Worm (Caenorhabditis elegans) whole organism, young adult: ENCODE data around the gene F38H4.4.

ENCODE experiments used
- B0019.2 ChIP-seq: fragments of 200-800 bp; sonication (Bioruptor generic); conservative IDR thresholded peaks from 2 replicates; pipeline ENCODE4 v1.3.6; 2022; ENCODE audit warnings: missing genetic modification reagents, missing genetic modification characterization, missing compliant biosample characterization
- B0261.1 ChIP-seq: sonication (generic microtip); optimal IDR thresholded peaks from 2 replicates; lab custom pipeline; 2016; ENCODE audit warnings: mild to moderate bottlenecking, missing genetic modification characterization, moderate library complexity, missing compliant biosample characterization
- C06A6.2 ChIP-seq: fragments of 200-800 bp; sonication (Bioruptor generic); conservative IDR thresholded peaks from 2 replicates; pipeline ENCODE4 v1.3.6; 2022; ENCODE audit warnings: missing genetic modification characterization, missing compliant biosample characterization
- F22D6.2 ChIP-seq: sonication (generic microtip); optimal IDR thresholded peaks from 2 replicates; lab custom pipeline; 2016; ENCODE audit warnings: mild to moderate bottlenecking, missing genetic modification characterization, missing compliant biosample characterization
- F57C9.4 ChIP-seq: sonication (generic microtip); optimal IDR thresholded peaks from 2 replicates; lab custom pipeline; 2017; ENCODE audit warnings: mild to moderate bottlenecking, missing genetic modification characterization, missing compliant biosample characterization
- K11D2.4 ChIP-seq: fragments of 200-800 bp; sonication (Bioruptor generic); IDR thresholded peaks from 2 replicates; pipeline ENCODE4 v1.3.6; 2022; ENCODE audit warnings: missing genetic modification reagents, missing genetic modification characterization, missing compliant biosample characterization
- T07F8.4 ChIP-seq: sonication (generic microtip); optimal IDR thresholded peaks from 2 replicates; lab custom pipeline; 2016; ENCODE audit warnings: mild to moderate bottlenecking, missing genetic modification characterization, moderate library complexity, missing compliant biosample characterization
- T26A5.8 ChIP-seq: sonication (generic microtip); optimal IDR thresholded peaks from 2 replicates; lab custom pipeline; 2016; ENCODE audit warnings: missing genetic modification characterization, missing compliant biosample characterization
- Y79H2A.3 ChIP-seq: fragments of 200-800 bp; sonication (Bioruptor generic); conservative IDR thresholded peaks from 2 replicates; pipeline ENCODE4 v1.3.6; 2022; ENCODE audit warnings: missing genetic modification reagents, missing genetic modification characterization, missing compliant biosample characterization
- akir-1 ChIP-seq: fragments of 200-800 bp; sonication (Bioruptor generic); optimal IDR thresholded peaks from 2 replicates; lab custom pipeline; 2018; ENCODE audit warnings: mild to moderate bottlenecking, missing genetic modification characterization, moderate library complexity, missing compliant biosample characterization
- aptf-2 ChIP-seq: fragments of 200-800 bp; sonication (Bioruptor generic); conservative IDR thresholded peaks from 2 replicates; pipeline ENCODE4 v1.3.6; 2022; ENCODE audit warnings: missing genetic modification reagents, missing genetic modification characterization, missing compliant biosample characterization
- attf-5 ChIP-seq: fragments of 200-800 bp; sonication (Bioruptor generic); optimal IDR thresholded peaks from 2 replicates; lab custom pipeline; 2018; ENCODE audit warnings: mild to moderate bottlenecking, missing genetic modification characterization, missing compliant biosample characterization
- ceh-100 ChIP-seq: fragments of 200-800 bp; sonication (Bioruptor generic); IDR thresholded peaks from 2 replicates; pipeline ENCODE4 v1.3.6; 2022; ENCODE audit warnings: missing genetic modification reagents, missing genetic modification characterization, missing compliant biosample characterization
- ceh-27 ChIP-seq: fragments of 200-800 bp; sonication (Bioruptor generic); optimal IDR thresholded peaks from 2 replicates; lab custom pipeline; 2018; ENCODE audit warnings: mild to moderate bottlenecking, missing genetic modification characterization, moderate library complexity, missing compliant biosample characterization
- ceh-58 ChIP-seq: fragments of 200-800 bp; sonication (Bioruptor generic); IDR thresholded peaks from 2 replicates; pipeline ENCODE4 v1.3.6; 2022; ENCODE audit warnings: missing genetic modification characterization, missing compliant biosample characterization
- die-1 ChIP-seq: sonication (generic microtip); optimal IDR thresholded peaks from 2 replicates; lab custom pipeline; 2016; ENCODE audit warnings: missing genotype, mild to moderate bottlenecking, missing genetic modification characterization, missing compliant biosample characterization
- efl-1 ChIP-seq: fragments of 150-350 bp; optimal IDR thresholded peaks from 2 replicates; lab custom pipeline; 2014; ENCODE audit warnings: missing biosample characterization, missing genetic modification reagents, missing genetic modification characterization
- ekl-4 ChIP-seq: fragments of 200-800 bp; sonication (Bioruptor generic); IDR thresholded peaks from 2 replicates; pipeline ENCODE4 v1.3.6; 2022; ENCODE audit warnings: missing genetic modification reagents, missing genetic modification characterization, missing compliant biosample characterization
- fkh-3 ChIP-seq: sonication (generic microtip); optimal IDR thresholded peaks from 2 replicates; lab custom pipeline; 2016; ENCODE audit warnings: mild to moderate bottlenecking, missing genetic modification characterization, missing compliant biosample characterization
- hlh-26 ChIP-seq: fragments of 200-800 bp; sonication (Bioruptor generic); conservative IDR thresholded peaks from 2 replicates; pipeline ENCODE4 v1.3.6; 2022; ENCODE audit warnings: missing genetic modification reagents, missing genetic modification characterization, missing compliant biosample characterization
- hmg-1.2 ChIP-seq: fragments of 200-800 bp; sonication (Bioruptor generic); IDR thresholded peaks from 2 replicates; pipeline ENCODE4 v1.3.6; 2022; ENCODE audit warnings: missing genetic modification reagents, missing genetic modification characterization, missing compliant biosample characterization
- hmg-20 ChIP-seq: fragments of 200-800 bp; sonication (Bioruptor generic); IDR thresholded peaks from 2 replicates; pipeline ENCODE4 v1.3.6; 2022; ENCODE audit warnings: missing genetic modification reagents, missing genetic modification characterization, missing compliant biosample characterization
- hrde-1 ChIP-seq: sonication (generic microtip); optimal IDR thresholded peaks from 2 replicates; lab custom pipeline; 2016; ENCODE audit warnings: missing genetic modification characterization, mild to moderate bottlenecking, missing compliant biosample characterization, moderate library complexity, missing genotype, missing genetic modification reagents, borderline replicate concordance
- lag-1 ChIP-seq: fragments of 200-800 bp; sonication (Bioruptor generic); IDR thresholded peaks from 2 replicates; pipeline ENCODE4 v1.3.6; 2022; ENCODE audit warnings: missing genetic modification reagents, missing genetic modification characterization, missing compliant biosample characterization
- lin-26 ChIP-seq: fragments of 200-800 bp; sonication (Bioruptor generic); IDR thresholded peaks from 2 replicates; pipeline ENCODE4 v1.3.6; 2022; ENCODE audit warnings: missing genetic modification reagents, missing genetic modification characterization, missing compliant biosample characterization
- lin-54 ChIP-seq: fragments of 200-800 bp; sonication (Bioruptor generic); optimal IDR thresholded peaks from 2 replicates; lab custom pipeline; 2018; ENCODE audit warnings: mild to moderate bottlenecking, missing genetic modification characterization, missing compliant biosample characterization
- lsy-27 ChIP-seq: sonication (generic microtip); optimal IDR thresholded peaks from 2 replicates; lab custom pipeline; 2017; ENCODE audit warnings: missing genetic modification characterization, mild to moderate bottlenecking, missing compliant biosample characterization, antibody characterized with exemption, missing genotype, borderline replicate concordance; ENCODE audit not compliant: insufficient read depth
- madf-8 ChIP-seq: fragments of 200-800 bp; sonication (Bioruptor generic); conservative IDR thresholded peaks from 2 replicates; pipeline ENCODE4 v1.3.6; 2022; ENCODE audit warnings: missing genetic modification reagents, missing genetic modification characterization, missing compliant biosample characterization
- mel-28 ChIP-seq: sonication (generic microtip); optimal IDR thresholded peaks from 2 replicates; lab custom pipeline; 2016; ENCODE audit warnings: borderline replicate concordance, mild to moderate bottlenecking, missing genetic modification characterization, missing compliant biosample characterization
- mes-4 ChIP-seq: sonication (generic microtip); optimal IDR thresholded peaks from 2 replicates; lab custom pipeline; 2016; ENCODE audit warnings: missing genotype, missing genetic modification characterization, missing compliant biosample characterization
- nfyb-1 ChIP-seq: fragments of 200-800 bp; sonication (Bioruptor generic); IDR thresholded peaks from 2 replicates; pipeline ENCODE4 v1.3.6; 2022; ENCODE audit warnings: missing genetic modification reagents, missing genetic modification characterization, missing compliant biosample characterization
- nhr-80 ChIP-seq: sonication (generic microtip); optimal IDR thresholded peaks from 2 replicates; lab custom pipeline; 2016; ENCODE audit warnings: missing genetic modification characterization, missing compliant biosample characterization
- nhr-90 ChIP-seq: sonication (generic microtip); optimal IDR thresholded peaks from 2 replicates; lab custom pipeline; 2016; ENCODE audit warnings: missing genotype, mild to moderate bottlenecking, missing genetic modification characterization, missing compliant biosample characterization
- pbrm-1 ChIP-seq: fragments of 200-800 bp; sonication (Bioruptor generic); IDR thresholded peaks from 2 replicates; pipeline ENCODE4 v1.3.6; 2022; ENCODE audit warnings: missing genetic modification reagents, missing genetic modification characterization, missing compliant biosample characterization
- rcor-1 ChIP-seq: fragments of 200-800 bp; sonication (Bioruptor generic); IDR thresholded peaks from 2 replicates; pipeline ENCODE4 v1.3.6; 2022; ENCODE audit warnings: missing genetic modification reagents, missing genetic modification characterization, missing compliant biosample characterization
- rec-8 ChIP-seq, 2 experiments: sonication (generic microtip); optimal IDR thresholded peaks; 2 replicates each; lab custom pipeline; 2016; ENCODE audit warnings: mild to moderate bottlenecking in 2 of 2, missing genetic modification characterization in 2 of 2, missing genetic modification reagents in 2 of 2, missing genotype in 2 of 2, missing biosample characterization in 1 of 2, missing compliant biosample characterization in 1 of 2, moderate library complexity in 1 of 2
- repo-1 ChIP-seq: sonication (generic microtip); optimal IDR thresholded peaks from 2 replicates; lab custom pipeline; 2017; ENCODE audit warnings: mild to moderate bottlenecking, missing genetic modification characterization, missing compliant biosample characterization
- snpc-1.1 ChIP-seq: sonication (generic microtip); optimal IDR thresholded peaks from 2 replicates; lab custom pipeline; 2017; ENCODE audit warnings: missing genetic modification characterization, mild to moderate bottlenecking, missing compliant biosample characterization, antibody characterized with exemption, moderate library complexity, missing genotype, missing genetic modification reagents; ENCODE audit not compliant: insufficient read depth
- snpc-1.3 ChIP-seq: sonication (generic microtip); optimal IDR thresholded peaks from 2 replicates; lab custom pipeline; 2017; ENCODE audit warnings: missing genetic modification characterization, mild to moderate bottlenecking, missing compliant biosample characterization, antibody characterized with exemption, moderate library complexity, missing genotype, missing genetic modification reagents; ENCODE audit not compliant: insufficient read depth
- snpc-3.4 ChIP-seq: sonication (generic microtip); optimal IDR thresholded peaks from 2 replicates; lab custom pipeline; 2017; ENCODE audit warnings: missing genetic modification characterization, mild to moderate bottlenecking, missing compliant biosample characterization, antibody characterized with exemption, moderate library complexity, missing genotype, missing genetic modification reagents
- snpc-4 ChIP-seq, 5 experiments: fragments of 150-350 bp in 1 of 5; sonication (generic microtip) in 4 of 5; optimal IDR thresholded peaks; 2 replicates each; lab custom pipeline; 2014 to 2018; ENCODE audit warnings: missing genetic modification characterization in 5 of 5, missing biosample characterization in 3 of 5, antibody characterized with exemption in 2 of 5, mild to moderate bottlenecking in 2 of 5, missing compliant biosample characterization in 2 of 5, missing genotype in 2 of 5, moderate library complexity in 2 of 5, missing genetic modification reagents in 1 of 5
- tbp1 ChIP-seq: fragments of 200-800 bp; sonication (Bioruptor generic); optimal IDR thresholded peaks from 2 replicates; lab custom pipeline; 2018; ENCODE audit warnings: mild to moderate bottlenecking, missing genetic modification characterization, missing compliant biosample characterization
- tbx-9 ChIP-seq: sonication (generic microtip); optimal IDR thresholded peaks from 2 replicates; lab custom pipeline; 2016; ENCODE audit warnings: borderline replicate concordance, missing genetic modification characterization, inconsistent platforms, missing compliant biosample characterization
- tlf-1 ChIP-seq: fragments of 200-800 bp; sonication (Bioruptor generic); optimal IDR thresholded peaks from 2 replicates; lab custom pipeline; 2018; ENCODE audit warnings: mild to moderate bottlenecking, missing genetic modification characterization, missing compliant biosample characterization
- unc-130 ChIP-seq: sonication (generic microtip); optimal IDR thresholded peaks from 2 replicates; lab custom pipeline; 2016; ENCODE audit warnings: missing genetic modification reagents, missing genetic modification characterization, missing compliant biosample characterization
- zfh-2 ChIP-seq: fragments of 200-800 bp; sonication (Bioruptor generic); conservative IDR thresholded peaks from 2 replicates; pipeline ENCODE4 v1.3.6; 2022; ENCODE audit warnings: missing genetic modification reagents, missing genetic modification characterization, missing compliant biosample characterization
- ztf-18 ChIP-seq: sonication (generic microtip); optimal IDR thresholded peaks from 2 replicates; lab custom pipeline; 2016; ENCODE audit warnings: missing genotype, mild to moderate bottlenecking, missing genetic modification characterization, missing compliant biosample characterization

The F38H4.4 gene

ce11 chrIV:11809708-11810114 lies 38.4 kb upstream of the F38H4.4 start (continued):
- TF ChIP-seq ceh-27 (GFP tag; lab: Kevin White, UChicago) (peak; percentile 49), ztf-18 (tag; lab: Kevin White, UChicago) (no peak), hrde-1 (no peak), F57C9.4 (no peak), ceh-58 (GFP tag; lab: Robert Waterston, UW) (no peak), tbp1 (GFP tag; lab: Kevin White, UChicago) (peak; percentile 28), Y79H2A.3 (GFP tag; lab: Robert Waterston, UW) (no peak), K11D2.4 (GFP tag; lab: Robert Waterston, UW) (peak; percentile 50; the same call in 1 of the 2 replicates), fkh-3 (tag; lab: Kevin White, UChicago) (no peak), attf-5 (GFP tag; lab: Kevin White, UChicago) (peak; percentile 86), snpc-3.4 (no peak), nhr-90 (tag; lab: Kevin White, UChicago) (no peak), ekl-4 (GFP tag; lab: Robert Waterston, UW) (no peak), rcor-1 (GFP tag; lab: Robert Waterston, UW) (0 out of 2 replicates have a peak, but pooled peaks have one; percentile 26), akir-1 (GFP tag; lab: Kevin White, UChicago) (no peak), snpc-4 (GFP tag; optimal IDR thresholded peaks at IDR 0.05; lab: Kevin White, UChicago) (no peak), snpc-4 (tag; optimal IDR thresholded peaks at IDR 0.05; lab: Kevin White, UChicago) (peak in 1 of 4 experiments; percentile 28), tbx-9 (tag; lab: Kevin White, UChicago) (no peak), madf-8 (GFP tag; lab: Robert Waterston, UW) (no peak), tlf-1 (GFP tag; lab: Kevin White, UChicago) (no peak), repo-1 (tag; lab: Kevin White, UChicago) (no peak), rec-8 (tag; optimal IDR thresholded peaks at IDR 0.05; lab: Kevin White, UChicago) (no peak), mel-28 (tag; lab: Kevin White, UChicago) (no peak), hlh-26 (no peak), efl-1 (GFP tag; lab: Kevin White, UChicago) (no peak), T26A5.8 (no peak), die-1 (peak; percentile 34), ceh-100 (GFP tag; lab: Robert Waterston, UW) (no peak), mes-4 (tag; lab: Kevin White, UChicago) (no peak), pbrm-1 (GFP tag; lab: Robert Waterston, UW) (0 out of 2 replicates have a peak, but pooled peaks have one; percentile 16), F22D6.2 (tag; lab: Kevin White, UChicago) (no peak), zfh-2 (GFP tag; lab: Robert Waterston, UW) (no peak; the same call in 1 of the 2 replicates), T07F8.4 (tag; lab: Kevin White, UChicago) (no peak), snpc-1.3 (tag; lab: Kevin White, UChicago) (no peak), C06A6.2 (GFP tag; lab: Robert Waterston, UW) (0 out of 2 replicates have a peak, but pooled peaks have one; percentile 15), nfyb-1 (GFP tag; lab: Robert Waterston, UW) (no peak), aptf-2 (GFP tag; lab: Robert Waterston, UW) (no peak), B0261.1 (tag; lab: Kevin White, UChicago) (no peak), snpc-1.1 (tag; lab: Kevin White, UChicago) (no peak), lsy-27 (tag; lab: Kevin White, UChicago) (no peak), lin-54 (GFP tag; lab: Kevin White, UChicago) (no peak), hmg-20 (GFP tag; lab: Robert Waterston, UW) (no peak), lin-26 (GFP tag; lab: Robert Waterston, UW) (peak; percentile 69; the same call in 1 of the 2 replicates), nhr-80 (tag; lab: Kevin White, UChicago) (peak; percentile 21), unc-130 (no peak), B0019.2 (GFP tag; lab: Robert Waterston, UW) (no peak), lag-1 (GFP tag; lab: Robert Waterston, UW) (no peak), hmg-1.2 (GFP tag; lab: Robert Waterston, UW) (peak; percentile 65; the same call in 1 of the 2 replicates)
